Worm (Caenorhabditis elegans) whole organism, L1 larva: ENCODE measurements around the gene rga-9.

Experiments used
- C04F5.9 ChIP-seq: sonication (generic microtip); optimal IDR thresholded peaks from 2 replicates; lab custom pipeline; 2016; ENCODE audit warnings: missing genetic modification characterization, missing compliant biosample characterization
- C16A3.4 ChIP-seq: fragments of 150-350 bp; optimal IDR thresholded peaks from 2 replicates; lab custom pipeline; 2014; ENCODE audit warnings: missing biosample characterization, missing genetic modification characterization
- F16B12.6 ChIP-seq: fragments of 150-350 bp; optimal IDR thresholded peaks from 2 replicates; lab custom pipeline; 2014; ENCODE audit warnings: missing biosample characterization, missing genetic modification characterization
- ceh-82 ChIP-seq, 3 experiments: fragments of 150-350 bp in 1 of 3; sonication (generic microtip) in 2 of 3; optimal IDR thresholded peaks; 2 replicates each; lab custom pipeline; 2014 to 2017; ENCODE audit warnings: missing biosample characterization in 3 of 3, missing genetic modification characterization in 3 of 3
- dpl-1 ChIP-seq, 3 experiments: fragments of 150-350 bp in 2 of 3; sonication (generic microtip) in 1 of 3; optimal IDR thresholded peaks; 2 replicates each; lab custom pipeline; 2014 to 2017; ENCODE audit warnings: missing biosample characterization in 3 of 3, missing genetic modification characterization in 3 of 3, missing genetic modification reagents in 3 of 3
- dsc-1 ChIP-seq: sonication (generic microtip); optimal IDR thresholded peaks from 2 replicates; lab custom pipeline; 2016; ENCODE audit warnings: mild to moderate bottlenecking, missing genetic modification characterization, missing compliant biosample characterization
- efl-1 ChIP-seq, 4 experiments: fragments of 150-350 bp; optimal IDR thresholded peaks in 3 of 4; peaks in 1 of 4; 1 replicate in 1 of 4; 2 replicates in 3 of 4; lab custom pipeline; 2014; ENCODE audit warnings: missing biosample characterization in 2 of 4, missing genetic modification characterization in 2 of 4, missing genetic modification reagents in 2 of 4
- elt-2 ChIP-seq: sonication (generic microtip); optimal IDR thresholded peaks from 2 replicates; lab custom pipeline; 2016; ENCODE audit warnings: missing genetic modification characterization, mild to moderate bottlenecking, inconsistent platforms, missing compliant biosample characterization, missing genetic modification reagents
- ets-5 ChIP-seq: fragments of 200-800 bp; sonication (Bioruptor generic); IDR thresholded peaks from 2 replicates; pipeline ENCODE4 v1.3.6; 2022; ENCODE audit warnings: missing genetic modification characterization, missing compliant biosample characterization
- fkh-4 ChIP-seq: sonication (generic microtip); optimal IDR thresholded peaks from 2 replicates; lab custom pipeline; 2016; ENCODE audit warnings: missing compliant biosample characterization, missing genetic modification characterization, borderline replicate concordance
- fkh-8 ChIP-seq: sonication (generic microtip); optimal IDR thresholded peaks from 2 replicates; lab custom pipeline; 2016; ENCODE audit warnings: mild to moderate bottlenecking, missing genetic modification characterization, missing compliant biosample characterization
- fos-1 ChIP-seq: fragments of 150-350 bp; optimal IDR thresholded peaks from 2 replicates; lab custom pipeline; 2014; ENCODE audit warnings: missing biosample characterization, missing genetic modification characterization
- grh-1 ChIP-seq: fragments of 200-800 bp; sonication (Bioruptor generic); IDR thresholded peaks from 2 replicates; pipeline ENCODE4 v1.3.6; 2022; ENCODE audit warnings: missing genetic modification reagents, missing genetic modification characterization, missing compliant biosample characterization
- irx-1 ChIP-seq: sonication (generic microtip); optimal IDR thresholded peaks from 2 replicates; lab custom pipeline; 2016; ENCODE audit warnings: missing genetic modification characterization, missing compliant biosample characterization
- isw-1 ChIP-seq: fragments of 200-800 bp; sonication (Bioruptor generic); IDR thresholded peaks from 2 replicates; pipeline ENCODE4 v1.3.6; 2022; ENCODE audit warnings: missing genetic modification characterization, missing compliant biosample characterization
- jun-1 ChIP-seq: fragments of 150-350 bp; optimal IDR thresholded peaks from 2 replicates; lab custom pipeline; 2014; ENCODE audit warnings: missing biosample characterization, missing genetic modification reagents, missing genetic modification characterization
- lin-14 ChIP-seq: fragments of 200-800 bp; sonication (Bioruptor generic); optimal IDR thresholded peaks from 2 replicates; lab custom pipeline; 2018; ENCODE audit warnings: mild to moderate bottlenecking, missing genetic modification characterization, moderate library complexity, missing compliant biosample characterization
- lin-15B ChIP-seq: fragments of 150-350 bp; sonication (generic microtip); optimal IDR thresholded peaks from 3 replicates; lab custom pipeline; 2014; ENCODE audit warnings: missing biosample characterization, missing genetic modification characterization
- lin-35 ChIP-seq, 2 experiments: fragments of 150-350 bp; optimal IDR thresholded peaks; 2 replicates each; lab custom pipeline; 2014; ENCODE audit warnings: missing biosample characterization in 2 of 2, missing genetic modification characterization in 2 of 2, missing genetic modification reagents in 2 of 2
- lir-3 ChIP-seq: sonication (generic microtip); optimal IDR thresholded peaks from 2 replicates; lab custom pipeline; 2016; ENCODE audit warnings: mild to moderate bottlenecking, missing genetic modification characterization, moderate library complexity, missing compliant biosample characterization; ENCODE audit not compliant: poor library complexity
- lsy-2 ChIP-seq, 2 experiments: fragments of 150-350 bp; optimal IDR thresholded peaks; 2 replicates each; lab custom pipeline; 2014; ENCODE audit warnings: missing biosample characterization in 2 of 2, missing genetic modification characterization in 2 of 2
- mab-9 ChIP-seq: fragments of 200-800 bp; sonication (Bioruptor generic); IDR thresholded peaks from 2 replicates; pipeline ENCODE4 v1.3.6; 2022; ENCODE audit warnings: missing genetic modification reagents, missing genetic modification characterization, missing compliant biosample characterization
- mep-1 ChIP-seq: fragments of 150-350 bp; optimal IDR thresholded peaks from 2 replicates; lab custom pipeline; 2014; ENCODE audit warnings: missing biosample characterization, missing genetic modification characterization
- nhr-20 ChIP-seq: sonication (generic microtip); optimal IDR thresholded peaks from 2 replicates; lab custom pipeline; 2016; ENCODE audit warnings: mild to moderate bottlenecking, missing genetic modification characterization, missing compliant biosample characterization
- nhr-47 ChIP-seq: sonication (generic microtip); optimal IDR thresholded peaks from 2 replicates; lab custom pipeline; 2016; ENCODE audit warnings: mild to moderate bottlenecking, missing genetic modification characterization, moderate library complexity, missing compliant biosample characterization
- nhr-71 ChIP-seq: sonication (generic microtip); optimal IDR thresholded peaks from 2 replicates; lab custom pipeline; 2016; ENCODE audit warnings: mild to moderate bottlenecking, missing genetic modification characterization, moderate library complexity, missing compliant biosample characterization
- nhr-90 ChIP-seq: sonication (generic microtip); optimal IDR thresholded peaks from 2 replicates; lab custom pipeline; 2016; ENCODE audit warnings: mild to moderate bottlenecking, missing genetic modification characterization, missing compliant biosample characterization; ENCODE audit not compliant: poor library complexity
- pax-3 ChIP-seq: fragments of 200-800 bp; sonication (Bioruptor generic); optimal IDR thresholded peaks from 2 replicates; lab custom pipeline; 2018; ENCODE audit warnings: mild to moderate bottlenecking, missing genetic modification characterization, moderate library complexity, missing compliant biosample characterization
- snu-23 ChIP-seq: sonication (generic microtip); optimal IDR thresholded peaks from 2 replicates; lab custom pipeline; 2016; ENCODE audit warnings: missing genetic modification characterization, missing compliant biosample characterization
- swsn-7 ChIP-seq: sonication (generic microtip); optimal IDR thresholded peaks from 2 replicates; lab custom pipeline; 2016; ENCODE audit warnings: missing genetic modification characterization, missing compliant biosample characterization
- tbx-2 ChIP-seq: sonication (generic microtip); optimal IDR thresholded peaks from 2 replicates; lab custom pipeline; 2016; ENCODE audit warnings: missing genetic modification characterization, missing compliant biosample characterization
- unc-62 ChIP-seq: fragments of 150-350 bp; optimal IDR thresholded peaks from 2 replicates; lab custom pipeline; 2014; ENCODE audit warnings: missing biosample characterization, missing genetic modification reagents, missing genetic modification characterization
- unc-86 ChIP-seq: sonication (generic microtip); optimal IDR thresholded peaks from 2 replicates; lab custom pipeline; 2016; ENCODE audit warnings: missing genetic modification characterization, missing compliant biosample characterization
- xbp-1 ChIP-seq: sonication (generic microtip); optimal IDR thresholded peaks from 2 replicates; lab custom pipeline; 2016; ENCODE audit warnings: missing genetic modification characterization, missing compliant biosample characterization
- zag-1 ChIP-seq: fragments of 150-350 bp; optimal IDR thresholded peaks from 2 replicates; lab custom pipeline; 2014; ENCODE audit warnings: missing biosample characterization, missing genetic modification characterization
- ztf-11 ChIP-seq, 2 experiments: sonication (generic microtip); optimal IDR thresholded peaks; 2 replicates each; lab custom pipeline; 2016 to 2017; ENCODE audit warnings: missing genetic modification characterization in 2 of 2, missing biosample characterization in 1 of 2, missing compliant biosample characterization in 1 of 2
- ztf-4 ChIP-seq: fragments of 150-350 bp; optimal IDR thresholded peaks from 2 replicates; lab custom pipeline; 2014; ENCODE audit warnings: missing biosample characterization, missing genetic modification characterization

Gene rga-9

DNA sequence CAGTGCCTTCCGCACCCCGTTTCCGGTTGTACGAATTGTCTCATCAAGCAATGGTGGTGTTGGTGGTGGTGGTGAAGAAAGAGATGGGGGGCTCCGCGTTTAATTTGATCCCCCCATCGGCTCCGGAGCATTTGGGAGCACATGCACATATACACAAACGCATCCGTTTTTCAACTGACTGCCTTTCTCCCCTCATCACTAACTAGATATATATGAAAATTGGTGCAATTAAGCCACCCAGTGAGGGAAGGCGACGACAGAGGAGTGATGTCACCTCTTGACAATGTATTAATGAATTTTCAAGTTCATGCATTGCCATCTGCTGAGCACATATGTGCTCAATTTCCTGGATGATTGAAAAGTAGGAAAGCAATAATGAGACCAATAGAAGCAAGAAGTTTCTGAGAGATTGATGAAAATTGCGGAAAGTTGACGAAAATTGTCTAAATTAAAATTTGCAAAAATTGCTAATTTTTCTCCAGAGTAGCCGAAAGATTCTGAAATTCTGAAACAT, 14.0 kb upstream of the rga-9 start:
- TF ChIP-seq nhr-71 (tag; lab: Kevin White, UChicago) (no peak), ets-5 (GFP tag; lab: Robert Waterston, UW) (no peak), ztf-4 (tag; lab: Kevin White, UChicago) (no peak), nhr-90 (no peak), mab-9 (GFP tag; lab: Robert Waterston, UW) (no peak), jun-1 (tag; lab: Kevin White, UChicago) (no peak), fkh-4 (tag; lab: Kevin White, UChicago) (peak; percentile 19), elt-2 (tag; lab: Kevin White, UChicago) (no peak), fos-1 (tag; lab: Kevin White, UChicago) (no peak), grh-1 (GFP tag; lab: Robert Waterston, UW) (no peak), lin-15B (tag; lab: Kevin White, UChicago) (no peak), dsc-1 (peak; percentile 52)

DNA sequence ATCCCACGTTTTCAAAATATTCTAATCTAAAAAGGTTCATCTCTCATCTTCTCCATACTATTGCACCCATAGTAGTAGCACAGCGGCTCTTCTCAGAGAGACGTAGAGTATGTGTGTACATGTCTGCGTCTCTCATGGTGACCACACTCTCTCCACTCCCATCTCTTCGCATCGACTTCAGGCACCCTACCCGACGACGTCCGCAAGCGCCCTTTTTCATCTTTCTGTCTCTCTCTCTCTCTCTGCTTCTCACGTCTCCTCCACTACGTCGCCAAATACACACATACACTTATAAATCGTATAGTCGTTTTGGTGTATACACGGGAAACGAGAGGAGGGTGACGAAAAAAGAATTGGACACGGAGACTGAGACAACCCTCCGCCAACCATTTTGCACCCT, 12.2 kb upstream of the rga-9 start:
- TF ChIP-seq unc-86 (tag; lab: Kevin White, UChicago) (peak; percentile 42), fkh-8 (tag; lab: Kevin White, UChicago) (peak; percentile 56), tbx-2 (tag; lab: Kevin White, UChicago) (peak; percentile 24), ceh-82 (tag; optimal IDR thresholded peaks at IDR 0.05; lab: Kevin White, UChicago) (peak in 2 of 3 experiments; percentile 27 to 29), dpl-1 (GFP tag; optimal IDR thresholded peaks at IDR 0.05; lab: Kevin White, UChicago) (peak in 1 of 3 experiments; percentile 20), nhr-71 (tag; lab: Kevin White, UChicago) (peak; percentile 58), pax-3 (tag; lab: Kevin White, UChicago) (no peak), mep-1 (tag; lab: Kevin White, UChicago) (peak; percentile 49), fos-1 (tag; lab: Kevin White, UChicago) (no peak), nhr-20 (tag; lab: Kevin White, UChicago) (peak; percentile 8), C04F5.9 (tag; lab: Kevin White, UChicago) (no peak), xbp-1 (tag; lab: Kevin White, UChicago) (peak; percentile 39), dsc-1 (no peak), lsy-2 (tag; optimal IDR thresholded peaks at IDR 0.05; lab: Kevin White, UChicago) (peak; percentile 32 to 45), irx-1 (tag; lab: Kevin White, UChicago) (no peak), nhr-47 (tag; lab: Kevin White, UChicago) (peak; percentile 57), lir-3 (tag; lab: Kevin White, UChicago) (peak; percentile 61), snu-23 (peak; percentile 61), swsn-7 (tag; lab: Kevin White, UChicago) (peak; percentile 58), ztf-11 (tag; optimal IDR thresholded peaks at IDR 0.05; lab: Kevin White, UChicago) (peak in 1 of 2 experiments; percentile 17), unc-62 (GFP tag; lab: Kevin White, UChicago) (no peak), isw-1 (GFP tag; lab: Robert Waterston, UW) (peak; percentile 8; the same call in 1 of the 2 replicates), lin-35 (GFP tag; optimal IDR thresholded peaks at IDR 0.05; lab: Kevin White, UChicago) (peak in 1 of 2 experiments; percentile 57), F16B12.6 (tag; lab: Kevin White, UChicago) (peak; percentile 16), C16A3.4 (tag; lab: Kevin White, UChicago) (no peak), lin-14 (GFP tag; lab: Kevin White, UChicago) (peak; percentile 78), efl-1 (optimal IDR thresholded peaks at IDR 0.05; lab: Kevin White, UChicago) (peak; percentile 44 to 56), efl-1 (GFP tag; optimal IDR thresholded peaks at IDR 0.05 in 1 of 2; lab: Kevin White, UChicago) (peak in 1 of 2 experiments; percentile 15)

DNA sequence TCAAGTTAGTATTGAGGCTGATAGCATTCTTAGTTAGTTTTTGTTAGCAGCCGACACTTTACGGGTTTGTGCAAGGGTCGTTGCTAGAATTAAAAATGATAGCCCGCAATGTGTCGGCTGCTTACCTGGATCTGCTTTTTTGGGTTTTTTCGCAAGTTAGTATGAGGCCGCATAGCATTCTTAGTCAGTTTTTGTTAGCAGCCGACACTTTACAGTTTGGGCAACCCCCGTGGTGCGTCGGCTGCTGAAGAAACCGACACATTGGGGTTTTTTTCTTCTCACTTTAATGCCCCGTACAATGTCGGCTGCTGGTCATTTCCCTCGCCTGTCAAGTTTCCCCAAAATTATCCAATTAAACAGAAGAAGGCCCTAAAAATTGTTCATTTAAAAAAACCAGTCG, 11.1 kb upstream of the rga-9 start:
- no peak for TF ChIP-seq efl-1 (optimal IDR thresholded peaks at IDR 0.05; lab: Kevin White, UChicago)
- TF ChIP-seq efl-1 (GFP tag; optimal IDR thresholded peaks at IDR 0.05 in 1 of 2; lab: Kevin White, UChicago): peak in 1 of 2 experiments; percentile 67
- TF ChIP-seq zag-1 (tag; lab: Kevin White, UChicago): no peak
